Worm (Caenorhabditis elegans): ENCODE data around the gene col-78.

col-78 gene

ce11 chrII:9143795-9144194 lies 8.5 kb upstream of the col-78 start:
- TF ChIP-seq tbx-7 (tag; optimal IDR thresholded peaks at IDR 0.05) (no peak), ceh-9 (tag; optimal IDR thresholded peaks at IDR 0.05) (no peak), gmeb-2 (tag; optimal IDR thresholded peaks at IDR 0.05) (no peak), nfya-1 (tag; optimal IDR thresholded peaks at IDR 0.05) (no peak), pag-3 (tag; optimal IDR thresholded peaks at IDR 0.05; ENCODE audit: borderline replicate concordance) (no peak), C38D4.7 (GFP tag; optimal IDR thresholded peaks at IDR 0.05) (no peak), ceh-34 (tag; optimal IDR thresholded peaks at IDR 0.05) (no peak), ceh-2 (tag; optimal IDR thresholded peaks at IDR 0.05) (no peak), C08G9.2 (tag; optimal IDR thresholded peaks at IDR 0.05) (no peak), ceh-14 (tag; optimal IDR thresholded peaks at IDR 0.05) (no peak), pros-1 (tag; optimal IDR thresholded peaks at IDR 0.05) (no peak), hlh-6 (tag; optimal IDR thresholded peaks at IDR 0.05) (no peak), eyg-1 (tag; optimal IDR thresholded peaks at IDR 0.05) (no peak), npax-4 (tag; optimal IDR thresholded peaks at IDR 0.05) (no peak), dmd-4 (tag; optimal IDR thresholded peaks at IDR 0.05; ENCODE audit: borderline replicate concordance) (no peak), hlh-8 (tag; optimal IDR thresholded peaks at IDR 0.05) (no peak), ceh-45 (GFP tag; IDR thresholded peaks at IDR 0.05) (no peak), hlh-30 (tag; optimal IDR thresholded peaks at IDR 0.05; ENCODE audit: insufficient read depth) (no peak), ceh-48 (tag; optimal IDR thresholded peaks at IDR 0.05) (no peak), elt-2 (tag; optimal IDR thresholded peaks at IDR 0.05) (no peak)

DNA sequence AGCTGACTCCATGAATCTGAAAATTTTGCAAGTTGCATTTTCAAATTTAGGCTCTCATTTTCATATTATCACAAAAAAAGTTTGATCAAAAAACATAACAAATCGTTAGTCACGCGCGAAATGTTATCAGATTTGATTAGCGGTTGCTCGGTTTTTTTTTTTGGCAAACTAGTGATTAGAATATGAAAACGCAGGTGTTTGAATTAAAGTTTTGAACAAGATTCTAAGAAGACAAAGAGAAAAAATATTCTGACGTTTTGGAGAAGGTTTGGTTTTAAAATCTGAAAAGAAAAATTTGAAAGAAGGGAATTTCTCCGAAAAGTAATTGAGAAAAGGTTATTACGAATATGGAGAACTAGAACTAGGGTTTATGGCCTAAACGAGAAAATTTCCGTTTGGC lies 8.0 kb upstream of the col-78 start:
- no peak for TF ChIP-seq ahr-1 (tag; optimal IDR thresholded peaks at IDR 0.05)
- no peak for TF ChIP-seq pat-9 (tag; optimal IDR thresholded peaks at IDR 0.05)
- TF ChIP-seq fax-1 (tag; optimal IDR thresholded peaks at IDR 0.05), result no peak
- TF ChIP-seq ceh-18 (tag; optimal IDR thresholded peaks at IDR 0.05), result no peak
- no peak for TF ChIP-seq che-1 (tag; optimal IDR thresholded peaks at IDR 0.05)
- TF ChIP-seq C38D4.7 (GFP tag; optimal IDR thresholded peaks at IDR 0.05), result no peak
- TF ChIP-seq ama-1 (optimal IDR thresholded peaks at IDR 0.05), result no peak

ce11 chrII:9145961-9146360 lies 6.4 kb upstream of the col-78 start, which contains the start of gene W07A12.4:
Gene W07A12.4 (plus strand): TSS chrII:9146261.
- no peak for TF ChIP-seq npax-4 (tag; optimal IDR thresholded peaks at IDR 0.05)
- no peak for TF ChIP-seq eyg-1 (tag; optimal IDR thresholded peaks at IDR 0.05)
- no peak for TF ChIP-seq hlh-8 (tag; optimal IDR thresholded peaks at IDR 0.05)
- TF ChIP-seq dmd-4 (tag; optimal IDR thresholded peaks at IDR 0.05; ENCODE audit: borderline replicate concordance), result no peak

DNA sequence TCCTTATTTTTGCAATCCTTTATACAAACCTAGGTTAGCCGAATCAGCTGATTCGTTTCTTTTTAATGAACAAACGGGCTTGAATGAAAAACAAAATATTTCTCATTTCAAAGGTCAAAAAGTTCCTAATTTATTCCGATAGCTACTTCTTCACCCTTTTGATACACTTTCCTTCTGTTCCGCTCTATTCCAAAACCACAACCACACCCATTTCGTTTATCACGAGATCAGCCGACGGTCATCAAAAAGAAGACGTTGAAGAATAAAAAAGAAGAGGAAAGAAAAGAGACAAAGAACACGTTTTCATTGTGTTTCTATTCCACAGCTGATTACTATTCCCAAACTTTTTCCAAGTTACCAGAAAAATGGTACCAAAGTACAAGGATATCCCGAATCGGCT lies 4.3 kb upstream of the col-78 start:
- TF ChIP-seq elt-4 (tag; optimal IDR thresholded peaks at IDR 0.05) (no peak), pha-2 (tag; optimal IDR thresholded peaks at IDR 0.05) (no peak)

DNA sequence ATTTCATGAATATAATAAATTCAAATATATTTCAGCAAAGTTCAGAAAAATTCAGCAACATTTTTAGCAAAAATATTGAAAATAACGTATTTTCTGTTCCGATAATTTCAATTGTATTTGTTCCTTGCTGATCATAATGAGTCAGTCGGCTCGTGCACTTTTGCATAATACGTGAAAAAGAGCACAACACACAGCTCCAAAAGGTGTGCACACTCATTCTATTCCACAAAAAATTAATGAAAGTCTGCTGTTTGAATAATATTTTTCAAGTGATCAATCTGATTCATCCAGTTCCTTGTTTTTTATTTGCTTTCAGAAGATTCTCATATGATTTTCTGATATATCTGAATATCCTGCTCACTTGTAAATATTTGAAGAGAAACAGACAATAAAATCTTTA lies 2.0 kb downstream of the col-78 start:
- no peak for TF ChIP-seq sox-4 (tag; optimal IDR thresholded peaks at IDR 0.05)
- TF ChIP-seq sox-2 (GFP tag; IDR thresholded peaks at IDR 0.05), result no peak
- no peak for TF ChIP-seq pros-1 (tag; optimal IDR thresholded peaks at IDR 0.05)

ce11 chrII:9156277-9156676 lies 3.9 kb downstream of the col-78 start:
- TF ChIP-seq elt-4 (tag; optimal IDR thresholded peaks at IDR 0.05) (no peak), pros-1 (tag; optimal IDR thresholded peaks at IDR 0.05) (no peak), ceh-34 (tag; optimal IDR thresholded peaks at IDR 0.05) (no peak), ama-1 (optimal IDR thresholded peaks at IDR 0.05) (no peak), unc-3 (GFP tag; conservative IDR thresholded peaks at IDR 0.05) (no peak), unc-3 (tag; optimal IDR thresholded peaks at IDR 0.05) (no peak), ahr-1 (tag; optimal IDR thresholded peaks at IDR 0.05) (no peak), T23F11.4 (GFP tag; optimal IDR thresholded peaks at IDR 0.05) (no peak), unc-42 (tag; optimal IDR thresholded peaks at IDR 0.05) (no peak), rnt-1 (tag; optimal IDR thresholded peaks at IDR 0.05) (no peak), unc-55 (GFP tag; optimal IDR thresholded peaks at IDR 0.05) (no peak), unc-86 (tag; optimal IDR thresholded peaks at IDR 0.05) (no peak), tbx-7 (tag; optimal IDR thresholded peaks at IDR 0.05) (no peak)

Data from whole organism, late embryonic.